Fruit fly (Drosophila melanogaster) whole organism, embryonic: ENCODE results near the gene mrva.

Experiments
- Atf-2 ChIP-seq: fragments of 200-800 bp; sonication (Bioruptor generic); optimal IDR thresholded peaks from 2 replicates; lab custom pipeline; 2016; ENCODE audit warnings: missing biosample characterization, missing genetic modification characterization
- CG10543 ChIP-seq: fragments of 200-800 bp; sonication (Bioruptor generic); optimal IDR thresholded peaks from 3 replicates; lab custom pipeline; 2017; ENCODE audit warnings: missing biosample characterization, mild to moderate bottlenecking, missing genetic modification characterization, moderate library complexity
- CG11398 ChIP-seq: fragments of 200-800 bp; sonication (Bioruptor generic); optimal IDR thresholded peaks from 2 replicates; lab custom pipeline; 2016; ENCODE audit warnings: missing biosample characterization, missing genetic modification characterization
- CG11504 ChIP-seq: fragments of 200-800 bp; sonication (Bioruptor generic); optimal IDR thresholded peaks from 3 replicates; lab custom pipeline; 2019; ENCODE audit warnings: missing biosample characterization, mild to moderate bottlenecking, missing genetic modification characterization, moderate library complexity
- CG12236 ChIP-seq: fragments of 200-800 bp; sonication (Bioruptor generic); optimal IDR thresholded peaks from 2 replicates; lab custom pipeline; 2016; ENCODE audit warnings: missing biosample characterization, missing genetic modification characterization
- CG12659 ChIP-seq: fragments of 200-800 bp; sonication (Bioruptor generic); optimal IDR thresholded peaks from 3 replicates; lab custom pipeline; 2017; ENCODE audit warnings: mild to moderate bottlenecking, missing biosample characterization, missing genetic modification reagents, missing genetic modification characterization
- CG12769 ChIP-seq: fragments of 200-800 bp; sonication (Bioruptor generic); optimal IDR thresholded peaks from 2 replicates; lab custom pipeline; 2019; ENCODE audit warnings: missing biosample characterization, mild to moderate bottlenecking, missing genetic modification characterization, moderate library complexity
- CG15269 ChIP-seq: fragments of 200-800 bp; sonication (Bioruptor generic); optimal IDR thresholded peaks from 2 replicates; lab custom pipeline; 2018; ENCODE audit warnings: missing biosample characterization, mild to moderate bottlenecking, missing genetic modification characterization, moderate library complexity
- CG17328 ChIP-seq: fragments of 200-800 bp; sonication (Bioruptor generic); IDR thresholded peaks from 2 replicates; pipeline ENCODE4 v1.3.6; 2022; ENCODE audit warnings: missing biosample characterization, missing genetic modification characterization
- CG18619 ChIP-seq: fragments of 200-800 bp; sonication (Bioruptor generic); optimal IDR thresholded peaks from 3 replicates; lab custom pipeline; 2017; ENCODE audit warnings: missing biosample characterization, mild to moderate bottlenecking, missing genetic modification characterization
- CG2120 ChIP-seq: fragments of 200-800 bp; sonication (Bioruptor generic); optimal IDR thresholded peaks from 3 replicates; lab custom pipeline; 2016; ENCODE audit warnings: missing biosample characterization, missing genetic modification characterization
- CG3065 ChIP-seq: fragments of 200-800 bp; sonication (Bioruptor generic); optimal IDR thresholded peaks from 2 replicates; lab custom pipeline; 2016; ENCODE audit warnings: missing biosample characterization, missing genetic modification characterization
- CG31365 ChIP-seq: fragments of 200-800 bp; sonication (Bioruptor generic); optimal IDR thresholded peaks from 2 replicates; lab custom pipeline; 2018; ENCODE audit warnings: missing biosample characterization, mild to moderate bottlenecking, missing genetic modification characterization
- CG3995 ChIP-seq: fragments of 200-800 bp; sonication (Bioruptor generic); optimal IDR thresholded peaks from 3 replicates; lab custom pipeline; 2016; ENCODE audit warnings: missing biosample characterization, missing genetic modification characterization
- CG4328 ChIP-seq: fragments of 200-800 bp; sonication (Bioruptor generic); optimal IDR thresholded peaks from 3 replicates; lab custom pipeline; 2017; ENCODE audit warnings: missing biosample characterization, missing genetic modification reagents, missing genetic modification characterization
- CG4730 ChIP-seq: fragments of 200-800 bp; sonication (Bioruptor generic); IDR thresholded peaks from 2 replicates; pipeline ENCODE4 v1.3.6; 2022; ENCODE audit warnings: missing biosample characterization, missing genetic modification characterization
- CG7556 ChIP-seq: fragments of 200-800 bp; sonication (Bioruptor generic); optimal IDR thresholded peaks from 2 replicates; lab custom pipeline; 2017; ENCODE audit warnings: missing biosample characterization, mild to moderate bottlenecking, missing genetic modification characterization
- CG8388 ChIP-seq: fragments of 200-800 bp; sonication (Bioruptor generic); optimal IDR thresholded peaks from 2 replicates; lab custom pipeline; 2019; ENCODE audit warnings: missing biosample characterization, mild to moderate bottlenecking, missing genetic modification characterization, moderate library complexity
- CG9727 ChIP-seq: fragments of 200-800 bp; sonication (Bioruptor generic); optimal IDR thresholded peaks from 3 replicates; lab custom pipeline; 2017; ENCODE audit warnings: missing biosample characterization, mild to moderate bottlenecking, missing genetic modification characterization
- CHES-1-like ChIP-seq: fragments of 200-800 bp; sonication (Bioruptor generic); optimal IDR thresholded peaks from 2 replicates; lab custom pipeline; 2016; ENCODE audit warnings: missing biosample characterization, missing genetic modification characterization
- Dip2 ChIP-seq: fragments of 200-800 bp; sonication (Bioruptor generic); IDR thresholded peaks from 2 replicates; pipeline ENCODE4 v1.3.6; 2022; ENCODE audit warnings: missing biosample characterization, missing genetic modification characterization
- H2.0 ChIP-seq: fragments of 200-800 bp; sonication (Bioruptor generic); IDR thresholded peaks from 2 replicates; pipeline ENCODE4 v1.3.6; 2022; ENCODE audit warnings: missing biosample characterization, missing genetic modification characterization
- Hey ChIP-seq: fragments of 200-800 bp; sonication (Bioruptor generic); optimal IDR thresholded peaks from 3 replicates; lab custom pipeline; 2018; ENCODE audit warnings: missing biosample characterization, mild to moderate bottlenecking, missing genetic modification characterization
- Mad ChIP-seq: fragments of 200-800 bp; sonication (Bioruptor generic); optimal IDR thresholded peaks from 2 replicates; lab custom pipeline; 2016; ENCODE audit warnings: missing biosample characterization, missing genetic modification characterization
- Mes4 ChIP-seq: fragments of 200-800 bp; sonication (Bioruptor generic); optimal IDR thresholded peaks from 2 replicates; lab custom pipeline; 2016; ENCODE audit warnings: missing biosample characterization, missing genetic modification characterization
- Myb ChIP-seq: fragments of 200-800 bp; sonication (Bioruptor generic); optimal IDR thresholded peaks from 2 replicates; lab custom pipeline; 2016; ENCODE audit warnings: missing biosample characterization, missing genetic modification characterization
- Ptx1 ChIP-seq: fragments of 200-800 bp; sonication (Bioruptor generic); IDR thresholded peaks from 2 replicates; pipeline ENCODE4 v1.3.6; 2022; ENCODE audit warnings: missing biosample characterization, missing genetic modification characterization
- Sin3A ChIP-seq: fragments of >200 bp; optimal IDR thresholded peaks from 2 replicates; lab custom pipeline; 2018
- cato ChIP-seq: fragments of 200-800 bp; sonication (Bioruptor generic); optimal IDR thresholded peaks from 2 replicates; lab custom pipeline; 2016; ENCODE audit warnings: missing biosample characterization, missing genetic modification characterization, borderline replicate concordance
- croc ChIP-seq: fragments of 200-800 bp; sonication (Bioruptor generic); conservative IDR thresholded peaks from 3 replicates; pipeline ENCODE4 v1.3.6; 2022; ENCODE audit warnings: missing biosample characterization, missing genetic modification characterization
- dpn ChIP-seq, 2 experiments: fragments of 200-800 bp; sonication (Bioruptor generic); optimal IDR thresholded peaks; 3 replicates each; lab custom pipeline; 2016; ENCODE audit warnings: missing biosample characterization in 2 of 2, missing genetic modification characterization in 2 of 2
- ems ChIP-seq: fragments of 200-800 bp; sonication (Bioruptor generic); optimal IDR thresholded peaks from 3 replicates; lab custom pipeline; 2016; ENCODE audit warnings: missing biosample characterization, missing genetic modification characterization
- grau ChIP-seq: fragments of 200-800 bp; optimal IDR thresholded peaks from 3 replicates; lab custom pipeline; 2019; ENCODE audit warnings: missing biosample characterization, mild to moderate bottlenecking, missing genetic modification characterization, moderate library complexity
- hbn ChIP-seq: fragments of 200-800 bp; sonication (Bioruptor generic); IDR thresholded peaks from 2 replicates; pipeline ENCODE4 v1.3.6; 2022; ENCODE audit warnings: missing biosample characterization, missing genetic modification characterization; ENCODE audit not compliant: partially characterized antibody
- her ChIP-seq: fragments of 200-800 bp; sonication (Bioruptor generic); optimal IDR thresholded peaks from 2 replicates; lab custom pipeline; 2016; ENCODE audit warnings: missing biosample characterization, missing genetic modification characterization
- kah ChIP-seq: fragments of 200-800 bp; sonication (Bioruptor generic); optimal IDR thresholded peaks from 2 replicates; lab custom pipeline; 2018; ENCODE audit warnings: missing biosample characterization, mild to moderate bottlenecking, missing genetic modification characterization
- ken ChIP-seq: fragments of 200-800 bp; sonication (Bioruptor generic); IDR thresholded peaks from 3 replicates; pipeline ENCODE4 v1.3.6; 2022; ENCODE audit warnings: missing biosample characterization, missing genetic modification characterization
- kni ChIP-seq: fragments of 200-800 bp; sonication (Bioruptor generic); optimal IDR thresholded peaks from 3 replicates; lab custom pipeline; 2017; ENCODE audit warnings: mild to moderate bottlenecking, missing biosample characterization, missing genetic modification reagents, missing genetic modification characterization
- lbe ChIP-seq: fragments of 200-800 bp; sonication (Bioruptor generic); optimal IDR thresholded peaks from 2 replicates; lab custom pipeline; 2016; ENCODE audit warnings: missing biosample characterization, mild to moderate bottlenecking, missing genetic modification characterization
- lilli ChIP-seq: fragments of 200-800 bp; sonication (Bioruptor generic); optimal IDR thresholded peaks from 3 replicates; lab custom pipeline; 2016; ENCODE audit warnings: missing biosample characterization, missing genetic modification characterization
- lola ChIP-seq, 3 experiments: fragments of >200 bp in 2 of 3; fragments of 200-800 bp in 1 of 3; sonication (Bioruptor generic) in 1 of 3; optimal IDR thresholded peaks; 2 replicates each; lab custom pipeline; 2017 to 2019; ENCODE audit warnings: missing biosample characterization in 3 of 3, missing genetic modification characterization in 3 of 3, mild to moderate bottlenecking in 1 of 3, moderate library complexity in 1 of 3
- nom ChIP-seq: fragments of 200-800 bp; sonication (Bioruptor generic); optimal IDR thresholded peaks from 2 replicates; lab custom pipeline; 2017; ENCODE audit warnings: missing biosample characterization, missing genetic modification characterization, mild to moderate bottlenecking, moderate library complexity, missing genetic modification reagents
- org-1 ChIP-seq: fragments of 200-800 bp; sonication (Bioruptor generic); optimal IDR thresholded peaks from 2 replicates; lab custom pipeline; 2017; ENCODE audit warnings: missing biosample characterization, missing genetic modification characterization
- peb ChIP-seq: fragments of 200-800 bp; sonication (Bioruptor generic); IDR thresholded peaks from 2 replicates; pipeline ENCODE4 v1.3.6; 2022; ENCODE audit warnings: missing biosample characterization, missing genetic modification characterization
- phol ChIP-seq: fragments of 200-800 bp; sonication (Bioruptor generic); optimal IDR thresholded peaks from 3 replicates; lab custom pipeline; 2018; ENCODE audit warnings: missing biosample characterization, mild to moderate bottlenecking, missing genetic modification characterization, moderate library complexity
- sisA ChIP-seq: fragments of 200-800 bp; sonication (Bioruptor generic); IDR thresholded peaks from 2 replicates; pipeline ENCODE4 v1.3.6; 2022; ENCODE audit warnings: missing biosample characterization, missing genetic modification characterization
- tll ChIP-seq, 2 experiments: fragments of 200-800 bp in 1 of 2; fragments of >200 bp in 1 of 2; sonication (Bioruptor generic) in 1 of 2; optimal IDR thresholded peaks; 2 replicates each; lab custom pipeline; 2017 to 2019; ENCODE audit warnings: missing biosample characterization in 2 of 2, missing genetic modification characterization in 2 of 2, mild to moderate bottlenecking in 1 of 2, moderate library complexity in 1 of 2
- unc-4 ChIP-seq: fragments of 200-800 bp; sonication (Bioruptor generic); IDR thresholded peaks from 2 replicates; pipeline ENCODE4 v1.3.6; 2022; ENCODE audit warnings: missing biosample characterization, missing genetic modification characterization; ENCODE audit not compliant: partially characterized antibody
- yki ChIP-seq: fragments of >200 bp; optimal IDR thresholded peaks from 3 replicates; lab custom pipeline; 2018
- zen2 ChIP-seq: fragments of 200-800 bp; sonication (Bioruptor generic); IDR thresholded peaks from 3 replicates; pipeline ENCODE4 v1.3.6; 2022; ENCODE audit warnings: missing biosample characterization, missing genetic modification characterization; ENCODE audit not compliant: partially characterized antibody

Gene mrva

dm6 chr3L:7360324-7360852 is 31.7 kb upstream of the mrva start, which contains the start of gene Sec63 (continued):
- TF ChIP-seq CG4328 (no peak), CG12769 (no peak), Myb (peak; percentile 1), kni (GFP tag; lab: Kevin White, UChicago) (no peak), CG2120 (GFP tag; lab: Kevin White, UChicago) (peak; percentile 59), CG8388 (GFP tag; lab: Kevin White, UChicago) (peak; percentile 49), zen2 (GFP tag; lab: Robert Waterston, UW) (peak; percentile 62; the same call in 2 of the 3 replicates), tll (GFP tag; optimal IDR thresholded peaks at IDR 0.05; lab: Kevin White, UChicago) (no peak), CG15269 (tag; lab: Kevin White, UChicago) (peak; percentile 16), CG31365 (no peak), CG11398 (GFP tag; lab: Kevin White, UChicago) (no peak), CG3065 (GFP tag; lab: Kevin White, UChicago) (peak; percentile 52), CG10543 (GFP tag; lab: Kevin White, UChicago) (peak; percentile 7), lbe (GFP tag; lab: Kevin White, UChicago) (no peak), CG12659 (peak; percentile 76), CG17328 (GFP tag; lab: Robert Waterston, UW) (peak; percentile 32; the same call in 1 of the 2 replicates), lola (GFP tag; optimal IDR thresholded peaks at IDR 0.05; lab: Kevin White, UChicago) (no peak), her (GFP tag; lab: Kevin White, UChicago) (no peak), dpn (GFP tag; optimal IDR thresholded peaks at IDR 0.05; lab: Kevin White, UChicago) (peak; percentile 41 to 63), CHES-1-like (GFP tag; lab: Kevin White, UChicago) (peak; percentile 45), ems (GFP tag; lab: Kevin White, UChicago) (peak; percentile 24), CG18619 (GFP tag; lab: Kevin White, UChicago) (peak; percentile 35), Ptx1 (peak; percentile 59), sisA (0 out of 2 replicates have a peak, but pooled peaks have one; percentile 27), unc-4 (GFP tag; lab: Robert Waterston, UW) (peak; percentile 80), Atf-2 (GFP tag; lab: Kevin White, UChicago) (no peak), H2.0 (GFP tag; lab: Robert Waterston, UW) (peak; percentile 47; the same call in 1 of the 2 replicates), CG4730 (GFP tag; lab: Robert Waterston, UW) (no peak), peb (GFP tag; lab: Robert Waterston, UW) (no peak), cato (GFP tag; lab: Kevin White, UChicago) (peak; percentile 36), CG3995 (GFP tag; lab: Kevin White, UChicago) (peak; percentile 27), Hey (tag; lab: Kevin White, UChicago) (no peak), kah (GFP tag; lab: Kevin White, UChicago) (no peak), CG9727 (GFP tag; lab: Kevin White, UChicago) (peak; percentile 20), Dip2 (GFP tag; lab: Robert Waterston, UW) (no peak), lilli (GFP tag; lab: Kevin White, UChicago) (peak; percentile 51), CG12236 (GFP tag; lab: Kevin White, UChicago) (no peak), Sin3A (lab: Kevin White, UChicago) (peak; percentile 59), CG7556 (GFP tag; lab: Kevin White, UChicago) (no peak), hbn (GFP tag; lab: Robert Waterston, UW) (peak; percentile 72), Mes4 (GFP tag; lab: Kevin White, UChicago) (no peak), croc (GFP tag; lab: Robert Waterston, UW) (no peak), org-1 (GFP tag; lab: Kevin White, UChicago) (no peak), phol (tag; lab: Kevin White, UChicago) (peak; percentile 82), nom (GFP tag; lab: Kevin White, UChicago) (no peak), grau (tag; lab: Kevin White, UChicago) (peak; percentile 53), ken (GFP tag; lab: Robert Waterston, UW) (peak; percentile 48; the same call in 1 of the 3 replicates), CG11504 (tag; lab: Kevin White, UChicago) (peak; percentile 60), Mad (GFP tag; lab: Kevin White, UChicago) (no peak), yki (lab: Kevin White, UChicago) (no peak)
